Worm (Caenorhabditis elegans) whole organism, L1 larva: ENCODE results near the gene nhr-88.

ENCODE experiments used
- aha-1 ChIP-seq: fragments of 150-350 bp; optimal IDR thresholded peaks from 2 replicates; lab custom pipeline; 2014; ENCODE audit warnings: missing biosample characterization, missing genetic modification characterization
- lin-35 ChIP-seq, 2 experiments: fragments of 150-350 bp; optimal IDR thresholded peaks; 2 replicates each; lab custom pipeline; 2014; ENCODE audit warnings: missing biosample characterization in 2 of 2, missing genetic modification characterization in 2 of 2, missing genetic modification reagents in 2 of 2
- ztf-11 ChIP-seq, 2 experiments: sonication (generic microtip); optimal IDR thresholded peaks; 2 replicates each; lab custom pipeline; 2016 to 2017; ENCODE audit warnings: missing genetic modification characterization in 2 of 2, missing biosample characterization in 1 of 2, missing compliant biosample characterization in 1 of 2

DNA sequence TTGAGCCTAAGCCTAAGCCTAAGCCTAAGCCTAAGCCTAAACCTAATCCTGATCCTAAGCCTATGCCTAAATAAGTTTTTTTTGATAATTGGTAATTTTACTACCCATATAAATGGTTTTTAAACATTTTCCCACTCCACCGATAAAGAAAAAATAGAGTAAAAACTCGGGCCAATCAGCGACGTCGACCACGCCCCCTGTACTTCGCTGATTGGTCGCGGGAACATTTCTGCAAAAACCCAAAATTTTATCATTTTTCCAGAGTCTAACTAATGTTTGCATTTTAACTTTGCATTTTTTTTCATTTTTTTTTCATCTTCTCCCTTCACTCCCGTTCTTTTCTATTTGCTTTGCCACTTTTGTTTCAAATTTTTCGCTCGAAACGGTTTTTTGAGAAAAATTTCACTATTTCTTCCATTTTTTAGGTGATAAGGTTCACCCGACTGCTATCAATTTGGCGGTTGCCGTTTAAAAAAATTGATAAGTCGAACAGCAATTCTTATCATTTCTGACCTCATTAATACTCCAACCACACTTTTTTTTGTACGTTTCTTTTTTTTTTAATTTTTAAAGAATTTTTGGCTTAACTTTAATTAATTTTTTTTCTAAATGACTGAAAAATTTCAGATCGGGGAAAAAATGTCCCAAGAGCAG lies 37.9 kb downstream of the nhr-88 start, which contains the start of gene C41H7.2:
- no peak for TF ChIP-seq ztf-11 (tag; optimal IDR thresholded peaks at IDR 0.05; lab: Kevin White, UChicago)
- no peak for TF ChIP-seq lin-35 (GFP tag; optimal IDR thresholded peaks at IDR 0.05; lab: Kevin White, UChicago)
- no peak for TF ChIP-seq aha-1 (tag; lab: Kevin White, UChicago)
